Fruit fly (Drosophila melanogaster) whole organism, embryonic: ENCODE measurements around the gene Sgs1.

Experiments used
- Ada2b ChIP-seq: fragments of 200-800 bp; sonication (Bioruptor generic); IDR thresholded peaks from 2 replicates; pipeline ENCODE4 v1.3.6; 2022; ENCODE audit warnings: missing biosample characterization, missing genetic modification characterization
- CG1024 ChIP-seq: fragments of 200-800 bp; sonication (Bioruptor generic); IDR thresholded peaks from 2 replicates; pipeline ENCODE4 v1.3.6; 2022; ENCODE audit warnings: missing biosample characterization, missing genetic modification characterization
- CG10267 ChIP-seq: fragments of 200-800 bp; sonication (Bioruptor generic); optimal IDR thresholded peaks from 2 replicates; lab custom pipeline; 2018; ENCODE audit warnings: missing biosample characterization, mild to moderate bottlenecking, missing genetic modification characterization, moderate library complexity
- CG10274 ChIP-seq: fragments of 200-800 bp; sonication (Bioruptor generic); optimal IDR thresholded peaks from 3 replicates; lab custom pipeline; 2017; ENCODE audit warnings: missing biosample characterization, mild to moderate bottlenecking, missing genetic modification characterization
- CG10321 ChIP-seq: fragments of 200-800 bp; sonication (Bioruptor generic); IDR thresholded peaks from 2 replicates; pipeline ENCODE4 v1.3.6; 2022; ENCODE audit warnings: missing biosample characterization, missing genetic modification characterization
- CG10431 ChIP-seq: fragments of 200-800 bp; sonication (Bioruptor generic); optimal IDR thresholded peaks from 3 replicates; lab custom pipeline; 2018; ENCODE audit warnings: missing biosample characterization, mild to moderate bottlenecking, missing genetic modification characterization
- CG12155 ChIP-seq: fragments of 200-800 bp; sonication (Bioruptor generic); optimal IDR thresholded peaks from 3 replicates; lab custom pipeline; 2016; ENCODE audit warnings: missing biosample characterization, missing genetic modification characterization
- CG13287 ChIP-seq: fragments of 200-800 bp; sonication (Bioruptor generic); IDR thresholded peaks from 2 replicates; pipeline ENCODE4 v1.3.6; 2022; ENCODE audit warnings: missing biosample characterization, missing genetic modification characterization; ENCODE audit not compliant: partially characterized antibody
- CG14667 ChIP-seq: fragments of 200-800 bp; sonication (Bioruptor generic); IDR thresholded peaks from 2 replicates; pipeline ENCODE4 v1.3.6; 2022; ENCODE audit warnings: missing biosample characterization, missing genetic modification characterization
- CG1603 ChIP-seq: fragments of 200-800 bp; sonication (Bioruptor generic); optimal IDR thresholded peaks from 2 replicates; lab custom pipeline; 2019; ENCODE audit warnings: missing biosample characterization, mild to moderate bottlenecking, missing genetic modification characterization, moderate library complexity
- CG17361 ChIP-seq: fragments of 200-800 bp; sonication (Bioruptor generic); IDR thresholded peaks from 3 replicates; pipeline ENCODE4 v1.3.6; 2022; ENCODE audit warnings: missing biosample characterization, missing genetic modification characterization
- CG17802 ChIP-seq: fragments of 200-800 bp; sonication (Bioruptor generic); optimal IDR thresholded peaks from 2 replicates; lab custom pipeline; 2018; ENCODE audit warnings: missing biosample characterization, mild to moderate bottlenecking, missing genetic modification characterization, moderate library complexity
- CG2120 ChIP-seq: fragments of 200-800 bp; sonication (Bioruptor generic); optimal IDR thresholded peaks from 3 replicates; lab custom pipeline; 2016; ENCODE audit warnings: missing biosample characterization, missing genetic modification characterization
- CG30431 ChIP-seq: fragments of 200-800 bp; sonication (Bioruptor generic); optimal IDR thresholded peaks from 2 replicates; lab custom pipeline; 2017; ENCODE audit warnings: missing biosample characterization, missing genetic modification characterization
- CG3065 ChIP-seq: fragments of 200-800 bp; sonication (Bioruptor generic); optimal IDR thresholded peaks from 2 replicates; lab custom pipeline; 2016; ENCODE audit warnings: missing biosample characterization, missing genetic modification characterization
- CG31224 ChIP-seq: fragments of 200-800 bp; sonication (Bioruptor generic); IDR thresholded peaks from 2 replicates; pipeline ENCODE4 v1.3.6; 2022; ENCODE audit warnings: missing biosample characterization, missing genetic modification characterization
- CG31365 ChIP-seq: fragments of 200-800 bp; sonication (Bioruptor generic); optimal IDR thresholded peaks from 2 replicates; lab custom pipeline; 2018; ENCODE audit warnings: missing biosample characterization, mild to moderate bottlenecking, missing genetic modification characterization
- CG3995 ChIP-seq: fragments of 200-800 bp; sonication (Bioruptor generic); optimal IDR thresholded peaks from 3 replicates; lab custom pipeline; 2016; ENCODE audit warnings: missing biosample characterization, missing genetic modification characterization
- CG43689 ChIP-seq: fragments of 200-800 bp; sonication (Bioruptor generic); IDR thresholded peaks from 2 replicates; pipeline ENCODE4 v1.3.6; 2022; ENCODE audit warnings: missing biosample characterization, missing genetic modification characterization
- CG4730 ChIP-seq: fragments of 200-800 bp; sonication (Bioruptor generic); IDR thresholded peaks from 2 replicates; pipeline ENCODE4 v1.3.6; 2022; ENCODE audit warnings: missing biosample characterization, missing genetic modification characterization
- CG6175 ChIP-seq: fragments of 200-800 bp; sonication (Bioruptor generic); IDR thresholded peaks from 3 replicates; pipeline ENCODE4 v1.3.6; 2022; ENCODE audit warnings: missing biosample characterization, missing genetic modification characterization
- CG7928 ChIP-seq: fragments of 200-800 bp; sonication (Bioruptor generic); optimal IDR thresholded peaks from 2 replicates; lab custom pipeline; 2017; ENCODE audit warnings: missing biosample characterization, mild to moderate bottlenecking, missing genetic modification characterization
- CG9817 ChIP-seq: fragments of 200-800 bp; sonication (Bioruptor generic); optimal IDR thresholded peaks from 2 replicates; lab custom pipeline; 2018; ENCODE audit warnings: missing biosample characterization, mild to moderate bottlenecking, missing genetic modification characterization, moderate library complexity
- Chrac-16 ChIP-seq: fragments of 200-800 bp; sonication (Bioruptor generic); optimal IDR thresholded peaks from 3 replicates; lab custom pipeline; 2016; ENCODE audit warnings: missing biosample characterization, missing genetic modification characterization
- CrebB ChIP-seq: fragments of 200-800 bp; sonication (Bioruptor generic); optimal IDR thresholded peaks from 3 replicates; lab custom pipeline; 2018; ENCODE audit warnings: missing biosample characterization, mild to moderate bottlenecking, missing genetic modification characterization
- Deaf1 ChIP-seq: fragments of 200-800 bp; optimal IDR thresholded peaks from 3 replicates; lab custom pipeline; 2019; ENCODE audit warnings: missing biosample characterization, mild to moderate bottlenecking, missing genetic modification characterization, moderate library complexity
- Ets65A ChIP-seq: fragments of 200-800 bp; sonication (Bioruptor generic); peaks from one replicate; lab custom pipeline; 2016; ENCODE audit warnings: missing biosample characterization, missing genetic modification characterization
- GATAe ChIP-seq: fragments of 200-800 bp; sonication (Bioruptor generic); conservative IDR thresholded peaks from 2 replicates; pipeline ENCODE4 v1.3.6; 2022; ENCODE audit warnings: missing biosample characterization, missing genetic modification characterization
- HLHmδ ChIP-seq: fragments of 200-800 bp; sonication (Bioruptor generic); optimal IDR thresholded peaks from 2 replicates; lab custom pipeline; 2018; ENCODE audit warnings: missing biosample characterization, mild to moderate bottlenecking, missing genetic modification characterization, moderate library complexity
- MTF-1 ChIP-seq: fragments of 200-800 bp; sonication (Bioruptor generic); optimal IDR thresholded peaks from 2 replicates; lab custom pipeline; 2018; ENCODE audit warnings: missing biosample characterization, mild to moderate bottlenecking, missing genetic modification characterization, borderline replicate concordance
- Max ChIP-seq: fragments of 200-800 bp; sonication (Bioruptor generic); optimal IDR thresholded peaks from 2 replicates; lab custom pipeline; 2016; ENCODE audit warnings: missing biosample characterization, mild to moderate bottlenecking, missing genetic modification characterization
- Med ChIP-seq: fragments of 200-800 bp; sonication (Bioruptor generic); peaks from one replicate; lab custom pipeline; 2016; ENCODE audit warnings: missing biosample characterization, missing genetic modification characterization, mild to moderate bottlenecking, inconsistent platforms, moderate library complexity
- Neu2 ChIP-seq: fragments of 200-800 bp; sonication (Bioruptor generic); optimal IDR thresholded peaks from 3 replicates; lab custom pipeline; 2016; ENCODE audit warnings: missing biosample characterization, missing genetic modification characterization, borderline replicate concordance
- Oaz ChIP-seq: fragments of 200-800 bp; sonication (Bioruptor generic); IDR thresholded peaks from 2 replicates; pipeline ENCODE4 v1.3.6; 2022; ENCODE audit warnings: missing biosample characterization, missing genetic modification characterization
- Poxn ChIP-seq: fragments of 200-800 bp; sonication (Bioruptor generic); IDR thresholded peaks from 2 replicates; pipeline ENCODE4 v1.3.6; 2022; ENCODE audit warnings: missing biosample characterization, missing genetic modification characterization
- Sox102F ChIP-seq: fragments of 200-800 bp; sonication (Bioruptor generic); optimal IDR thresholded peaks from 2 replicates; lab custom pipeline; 2018; ENCODE audit warnings: missing biosample characterization, mild to moderate bottlenecking, missing genetic modification characterization, moderate library complexity
- TFAM ChIP-seq: fragments of 200-800 bp; sonication (Bioruptor generic); optimal IDR thresholded peaks from 2 replicates; lab custom pipeline; 2017; ENCODE audit warnings: missing biosample characterization, missing genetic modification characterization, inconsistent platforms
- al ChIP-seq: fragments of 200-800 bp; sonication (Bioruptor generic); IDR thresholded peaks from 2 replicates; pipeline ENCODE4 v1.3.6; 2022; ENCODE audit warnings: missing biosample characterization, missing genetic modification characterization
- ara ChIP-seq: fragments of 200-800 bp; sonication (Bioruptor generic); IDR thresholded peaks from 2 replicates; pipeline ENCODE4 v1.3.6; 2022; ENCODE audit warnings: missing biosample characterization, missing genetic modification characterization
- cwo ChIP-seq: fragments of 200-800 bp; sonication (Bioruptor generic); optimal IDR thresholded peaks from 3 replicates; lab custom pipeline; 2017; ENCODE audit warnings: missing biosample characterization, missing genetic modification characterization, mild to moderate bottlenecking, moderate library complexity, missing genetic modification reagents
- dm ChIP-seq: fragments of 200-800 bp; sonication (Bioruptor generic); optimal IDR thresholded peaks from 3 replicates; lab custom pipeline; 2016; ENCODE audit warnings: missing biosample characterization, missing genetic modification characterization
- eve ChIP-seq, 2 experiments: fragments of >200 bp; optimal IDR thresholded peaks; 2 replicates each; lab custom pipeline; 2017; ENCODE audit warnings: missing biosample characterization in 2 of 2, missing genetic modification characterization in 2 of 2
- fru ChIP-seq: fragments of >200 bp; optimal IDR thresholded peaks from 2 replicates; lab custom pipeline; 2017
- gsb ChIP-seq: fragments of 200-800 bp; sonication (Bioruptor generic); IDR thresholded peaks from 2 replicates; pipeline ENCODE4 v1.3.6; 2022; ENCODE audit warnings: missing biosample characterization, missing genetic modification characterization
- lilli ChIP-seq: fragments of 200-800 bp; sonication (Bioruptor generic); optimal IDR thresholded peaks from 3 replicates; lab custom pipeline; 2016; ENCODE audit warnings: missing biosample characterization, missing genetic modification characterization
- lmd ChIP-seq: fragments of 200-800 bp; sonication (Bioruptor generic); IDR thresholded peaks from 2 replicates; pipeline ENCODE4 v1.3.6; 2022; ENCODE audit warnings: missing biosample characterization, missing genetic modification characterization
- nerfin-1 ChIP-seq: fragments of 200-800 bp; sonication (Bioruptor generic); optimal IDR thresholded peaks from 3 replicates; lab custom pipeline; 2019; ENCODE audit warnings: missing biosample characterization, mild to moderate bottlenecking, missing genetic modification characterization, moderate library complexity
- peb ChIP-seq: fragments of 200-800 bp; sonication (Bioruptor generic); IDR thresholded peaks from 2 replicates; pipeline ENCODE4 v1.3.6; 2022; ENCODE audit warnings: missing biosample characterization, missing genetic modification characterization
- pzg ChIP-seq: fragments of 200-800 bp; sonication (Bioruptor generic); optimal IDR thresholded peaks from 3 replicates; lab custom pipeline; 2018; ENCODE audit warnings: missing biosample characterization, mild to moderate bottlenecking, missing genetic modification characterization, moderate library complexity
- schlank ChIP-seq: fragments of 200-800 bp; sonication (Bioruptor generic); optimal IDR thresholded peaks from 2 replicates; lab custom pipeline; 2018; ENCODE audit warnings: missing biosample characterization, mild to moderate bottlenecking, missing genetic modification characterization
- sisA ChIP-seq: fragments of 200-800 bp; sonication (Bioruptor generic); IDR thresholded peaks from 2 replicates; pipeline ENCODE4 v1.3.6; 2022; ENCODE audit warnings: missing biosample characterization, missing genetic modification characterization
- tio ChIP-seq: fragments of 200-800 bp; sonication (Bioruptor generic); optimal IDR thresholded peaks from 2 replicates; lab custom pipeline; 2017; ENCODE audit warnings: missing biosample characterization, missing genetic modification characterization, inconsistent platforms

The Sgs1 gene

DNA sequence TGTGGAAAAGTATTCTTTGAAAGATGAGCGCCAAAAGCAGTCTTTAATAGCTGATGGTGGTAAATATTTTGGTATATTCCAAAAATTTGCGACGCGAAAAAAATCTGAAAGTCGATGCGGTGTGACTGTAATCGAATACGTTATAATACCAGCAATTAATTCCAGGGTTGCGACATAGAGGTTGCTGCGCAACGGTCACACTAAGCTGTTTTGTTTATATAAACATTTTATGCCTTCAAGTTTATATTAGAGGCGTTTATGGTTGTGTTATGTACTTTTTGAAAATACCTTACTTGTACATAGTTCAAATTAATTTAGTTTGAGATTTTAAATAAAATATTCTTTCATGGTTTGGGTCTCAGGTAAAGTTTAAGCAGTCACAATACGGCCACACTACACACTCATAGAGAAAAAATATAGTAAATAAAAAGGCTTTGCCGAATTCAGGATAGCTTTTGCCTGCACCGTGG lies 34.2 kb downstream of the Sgs1 start, which contains the start of gene CG14043 (continued):
- no peak for TF ChIP-seq peb (GFP tag; lab: Robert Waterston, UW)
- TF ChIP-seq HLHmδ: no peak
- TF ChIP-seq cwo: no peak
- TF ChIP-seq lilli: peak; percentile 33
- TF ChIP-seq lmd (GFP tag; lab: Robert Waterston, UW): no peak
- TF ChIP-seq gsb (GFP tag; lab: Robert Waterston, UW): no peak
- peak; percentile 61 for TF ChIP-seq Ets65A (GFP tag; lab: Kevin White, UChicago)
- no peak for TF ChIP-seq CrebB
- no peak for TF ChIP-seq CG17802 (tag; lab: Kevin White, UChicago)
- peak; percentile 91 for TF ChIP-seq CG7928
- TF ChIP-seq CG9817 (tag; lab: Kevin White, UChicago): peak; percentile 13
- peak; percentile 17 for TF ChIP-seq Chrac-16 (GFP tag; lab: Kevin White, UChicago)
- TF ChIP-seq schlank: no peak
- TF ChIP-seq CG10267 (tag; lab: Kevin White, UChicago): peak; percentile 68
- TF ChIP-seq Deaf1 (tag; lab: Kevin White, UChicago): no peak
- TF ChIP-seq CG43689 (GFP tag; lab: Robert Waterston, UW): no peak
- TF ChIP-seq pzg (GFP tag; lab: Kevin White, UChicago): peak; percentile 94
- TF ChIP-seq dm (GFP tag; lab: Kevin White, UChicago): peak; percentile 35
- TF ChIP-seq CG10321 (GFP tag; lab: Robert Waterston, UW): no peak
- no peak for TF ChIP-seq CG30431 (GFP tag; lab: Kevin White, UChicago)
- TF ChIP-seq ara: no peak
- no peak for TF ChIP-seq sisA (GFP tag; lab: Robert Waterston, UW)
- TF ChIP-seq CG3995 (GFP tag; lab: Kevin White, UChicago): peak; percentile 0
- no peak for TF ChIP-seq CG31365 (tag; lab: Kevin White, UChicago)
- no peak for TF ChIP-seq tio (GFP tag; lab: Kevin White, UChicago)
- TF ChIP-seq TFAM (GFP tag; lab: Kevin White, UChicago): no peak
- TF ChIP-seq CG1603 (tag; lab: Kevin White, UChicago): peak; percentile 45
- TF ChIP-seq Poxn (GFP tag; lab: Robert Waterston, UW): no peak
- TF ChIP-seq CG4730 (GFP tag; lab: Robert Waterston, UW): no peak
- peak; percentile 58 for TF ChIP-seq CG2120 (GFP tag; lab: Kevin White, UChicago)
- no peak for TF ChIP-seq CG31224 (GFP tag; lab: Robert Waterston, UW)
- TF ChIP-seq MTF-1 (GFP tag; lab: Kevin White, UChicago): no peak
- no peak for TF ChIP-seq fru (lab: Kevin White, UChicago)
- TF ChIP-seq CG1024 (GFP tag; lab: Robert Waterston, UW): no peak
- TF ChIP-seq Oaz (GFP tag; lab: Robert Waterston, UW): no peak
- peak; percentile 21 for TF ChIP-seq Max (GFP tag; lab: Kevin White, UChicago)
- no peak for TF ChIP-seq Sox102F (GFP tag; lab: Kevin White, UChicago)
- no peak for TF ChIP-seq nerfin-1 (tag; lab: Kevin White, UChicago)
- TF ChIP-seq CG12155 (GFP tag; lab: Kevin White, UChicago): peak; percentile 19
- no peak for TF ChIP-seq CG6175
- TF ChIP-seq eve (GFP tag; optimal IDR thresholded peaks at IDR 0.05; lab: Kevin White, UChicago): no peak
- TF ChIP-seq CG13287 (GFP tag; lab: Robert Waterston, UW): peak; percentile 48
- TF ChIP-seq CG14667 (GFP tag; lab: Robert Waterston, UW): no peak
- TF ChIP-seq Med (GFP tag; lab: Kevin White, UChicago): peak; percentile 73
- TF ChIP-seq al (GFP tag; lab: Robert Waterston, UW): 0 out of 2 replicates have a peak, but pooled peaks have one; percentile 30
- no peak for TF ChIP-seq CG10431 (GFP tag; lab: Kevin White, UChicago)
- TF ChIP-seq CG17361 (GFP tag; lab: Robert Waterston, UW): peak; percentile 8; the same call in 1 of the 3 replicates
- no peak for TF ChIP-seq CG3065
- no peak for TF ChIP-seq Ada2b (GFP tag; lab: Robert Waterston, UW)
- TF ChIP-seq GATAe (GFP tag; lab: Robert Waterston, UW): no peak
- TF ChIP-seq CG10274 (GFP tag; lab: Kevin White, UChicago): no peak
- TF ChIP-seq Neu2 (GFP tag; lab: Kevin White, UChicago): peak; percentile 4
